Fruit fly (Drosophila melanogaster) whole organism, embryonic: Measurements from ENCODE around the gene CG34427.

ENCODE experiments used
- Atf-2 ChIP-seq: fragments of 200-800 bp; sonication (Bioruptor generic); optimal IDR thresholded peaks from 2 replicates; lab custom pipeline; 2016; ENCODE audit warnings: missing biosample characterization, missing genetic modification characterization
- CG10321 ChIP-seq: fragments of 200-800 bp; sonication (Bioruptor generic); IDR thresholded peaks from 2 replicates; pipeline ENCODE4 v1.3.6; 2022; ENCODE audit warnings: missing biosample characterization, missing genetic modification characterization
- CG11456 ChIP-seq: fragments of 200-800 bp; sonication (Bioruptor generic); IDR thresholded peaks from 3 replicates; pipeline ENCODE4 v1.3.6; 2022; ENCODE audit warnings: missing biosample characterization, missing genetic modification characterization
- CG12155 ChIP-seq: fragments of 200-800 bp; sonication (Bioruptor generic); optimal IDR thresholded peaks from 3 replicates; lab custom pipeline; 2016; ENCODE audit warnings: missing biosample characterization, missing genetic modification characterization
- CG12299 ChIP-seq: fragments of 200-800 bp; sonication (Bioruptor generic); optimal IDR thresholded peaks from 2 replicates; lab custom pipeline; 2018; ENCODE audit warnings: missing biosample characterization, mild to moderate bottlenecking, missing genetic modification characterization
- CG12769 ChIP-seq: fragments of 200-800 bp; sonication (Bioruptor generic); optimal IDR thresholded peaks from 2 replicates; lab custom pipeline; 2019; ENCODE audit warnings: missing biosample characterization, mild to moderate bottlenecking, missing genetic modification characterization, moderate library complexity
- CG14441 ChIP-seq: fragments of 200-800 bp; sonication (Bioruptor generic); IDR thresholded peaks from 2 replicates; pipeline ENCODE4 v1.3.6; 2022; ENCODE audit warnings: missing biosample characterization, missing genetic modification characterization
- CG1603 ChIP-seq: fragments of 200-800 bp; sonication (Bioruptor generic); optimal IDR thresholded peaks from 2 replicates; lab custom pipeline; 2019; ENCODE audit warnings: missing biosample characterization, mild to moderate bottlenecking, missing genetic modification characterization, moderate library complexity
- CG16815 ChIP-seq: fragments of 200-800 bp; sonication (Bioruptor generic); optimal IDR thresholded peaks from 3 replicates; lab custom pipeline; 2017; ENCODE audit warnings: missing biosample characterization, mild to moderate bottlenecking, missing genetic modification characterization
- CG17568 ChIP-seq: fragments of 200-800 bp; sonication (Bioruptor generic); optimal IDR thresholded peaks from 2 replicates; lab custom pipeline; 2018; ENCODE audit warnings: missing biosample characterization, mild to moderate bottlenecking, missing genetic modification characterization, moderate library complexity
- CG18011 ChIP-seq: fragments of 200-800 bp; sonication (Bioruptor generic); optimal IDR thresholded peaks from 2 replicates; lab custom pipeline; 2017; ENCODE audit warnings: missing biosample characterization, missing genetic modification characterization, mild to moderate bottlenecking, moderate library complexity, missing genotype
- CG18262 ChIP-seq: fragments of 200-800 bp; optimal IDR thresholded peaks from 3 replicates; lab custom pipeline; 2019; ENCODE audit warnings: missing biosample characterization, mild to moderate bottlenecking, missing genetic modification characterization, moderate library complexity
- CG18476 ChIP-seq: fragments of 200-800 bp; sonication (Bioruptor generic); optimal IDR thresholded peaks from 2 replicates; lab custom pipeline; 2016; ENCODE audit warnings: missing biosample characterization, mild to moderate bottlenecking, missing genetic modification characterization
- CG18599 ChIP-seq: fragments of 200-800 bp; sonication (Bioruptor generic); optimal IDR thresholded peaks from 3 replicates; lab custom pipeline; 2017; ENCODE audit warnings: missing biosample characterization, missing genetic modification characterization, mild to moderate bottlenecking, moderate library complexity, missing genetic modification reagents
- CG18619 ChIP-seq: fragments of 200-800 bp; sonication (Bioruptor generic); optimal IDR thresholded peaks from 3 replicates; lab custom pipeline; 2017; ENCODE audit warnings: missing biosample characterization, mild to moderate bottlenecking, missing genetic modification characterization
- CG2678 ChIP-seq: fragments of 200-800 bp; sonication (Bioruptor generic); optimal IDR thresholded peaks from 3 replicates; lab custom pipeline; 2019; ENCODE audit warnings: missing biosample characterization, mild to moderate bottlenecking, missing genetic modification characterization, moderate library complexity
- CG30020 ChIP-seq: fragments of 200-800 bp; optimal IDR thresholded peaks from 2 replicates; lab custom pipeline; 2019; ENCODE audit warnings: missing biosample characterization, mild to moderate bottlenecking, missing genetic modification characterization, moderate library complexity
- CG31441 ChIP-seq: fragments of 200-800 bp; sonication (Bioruptor generic); IDR thresholded peaks from 2 replicates; pipeline ENCODE4 v1.3.6; 2022; ENCODE audit warnings: missing biosample characterization, missing genetic modification characterization
- CG32772 ChIP-seq: fragments of 200-800 bp; sonication (Bioruptor generic); IDR thresholded peaks from 2 replicates; pipeline ENCODE4 v1.3.6; 2022; ENCODE audit warnings: missing biosample characterization, missing genetic modification characterization
- CG33557 ChIP-seq: fragments of 200-800 bp; sonication (Bioruptor generic); optimal IDR thresholded peaks from 2 replicates; lab custom pipeline; 2019; ENCODE audit warnings: missing biosample characterization, mild to moderate bottlenecking, missing genetic modification characterization, moderate library complexity
- CG4820 ChIP-seq: fragments of 200-800 bp; sonication (Bioruptor generic); optimal IDR thresholded peaks from 3 replicates; lab custom pipeline; 2016; ENCODE audit warnings: missing biosample characterization, missing genetic modification characterization
- CG5953 ChIP-seq: fragments of 200-800 bp; sonication (Bioruptor generic); IDR thresholded peaks from 2 replicates; pipeline ENCODE4 v1.3.6; 2022; ENCODE audit warnings: missing biosample characterization, missing genetic modification characterization
- CG6854 ChIP-seq: fragments of 200-800 bp; sonication (Bioruptor generic); optimal IDR thresholded peaks from 3 replicates; lab custom pipeline; 2017; ENCODE audit warnings: missing biosample characterization, mild to moderate bottlenecking, missing genetic modification characterization
- CHES-1-like ChIP-seq: fragments of 200-800 bp; sonication (Bioruptor generic); optimal IDR thresholded peaks from 2 replicates; lab custom pipeline; 2016; ENCODE audit warnings: missing biosample characterization, missing genetic modification characterization
- Chrac-16 ChIP-seq: fragments of 200-800 bp; sonication (Bioruptor generic); optimal IDR thresholded peaks from 3 replicates; lab custom pipeline; 2016; ENCODE audit warnings: missing biosample characterization, missing genetic modification characterization
- Dbx ChIP-seq: fragments of 200-800 bp; sonication (Bioruptor generic); IDR thresholded peaks from 3 replicates; pipeline ENCODE4 v1.3.6; 2022; ENCODE audit warnings: missing biosample characterization, missing genetic modification characterization
- Deaf1 ChIP-seq: fragments of 200-800 bp; optimal IDR thresholded peaks from 3 replicates; lab custom pipeline; 2019; ENCODE audit warnings: missing biosample characterization, mild to moderate bottlenecking, missing genetic modification characterization, moderate library complexity
- Fer3 ChIP-seq: fragments of 200-800 bp; sonication (Bioruptor generic); optimal IDR thresholded peaks from 2 replicates; lab custom pipeline; 2018; ENCODE audit warnings: missing biosample characterization, mild to moderate bottlenecking, missing genetic modification characterization, moderate library complexity
- HHEX ChIP-seq: fragments of 200-800 bp; sonication (Bioruptor generic); optimal IDR thresholded peaks from 3 replicates; lab custom pipeline; 2017; ENCODE audit warnings: missing biosample characterization, mild to moderate bottlenecking, missing genetic modification characterization, missing genetic modification reagents
- HLH3B ChIP-seq: fragments of 200-800 bp; sonication (Bioruptor generic); IDR thresholded peaks from 2 replicates; pipeline ENCODE4 v1.3.6; 2022; ENCODE audit warnings: missing biosample characterization, missing genetic modification characterization
- Myb ChIP-seq: fragments of 200-800 bp; sonication (Bioruptor generic); optimal IDR thresholded peaks from 2 replicates; lab custom pipeline; 2016; ENCODE audit warnings: missing biosample characterization, missing genetic modification characterization
- NC2α ChIP-seq: fragments of 200-800 bp; sonication (Bioruptor generic); optimal IDR thresholded peaks from 2 replicates; lab custom pipeline; 2016; ENCODE audit warnings: missing biosample characterization, missing genetic modification characterization
- Nf-YA ChIP-seq: fragments of 200-800 bp; sonication (Bioruptor generic); IDR thresholded peaks from 2 replicates; pipeline ENCODE4 v1.3.6; 2022; ENCODE audit warnings: missing biosample characterization, missing genetic modification characterization
- Oaz ChIP-seq: fragments of 200-800 bp; sonication (Bioruptor generic); IDR thresholded peaks from 2 replicates; pipeline ENCODE4 v1.3.6; 2022; ENCODE audit warnings: missing biosample characterization, missing genetic modification characterization
- PHDP ChIP-seq: fragments of 200-800 bp; sonication (Bioruptor generic); optimal IDR thresholded peaks from 3 replicates; lab custom pipeline; 2018; ENCODE audit warnings: missing biosample characterization, mild to moderate bottlenecking, missing genetic modification characterization, moderate library complexity
- Rfx ChIP-seq: fragments of 200-800 bp; sonication (Bioruptor generic); IDR thresholded peaks from 2 replicates; pipeline ENCODE4 v1.3.6; 2022; ENCODE audit warnings: missing biosample characterization, missing genetic modification characterization
- Usf ChIP-seq: fragments of 200-800 bp; sonication (Bioruptor generic); optimal IDR thresholded peaks from 2 replicates; lab custom pipeline; 2017; ENCODE audit warnings: missing genotype, missing biosample characterization, missing genetic modification characterization
- al ChIP-seq: fragments of 200-800 bp; sonication (Bioruptor generic); IDR thresholded peaks from 2 replicates; pipeline ENCODE4 v1.3.6; 2022; ENCODE audit warnings: missing biosample characterization, missing genetic modification characterization
- bsh ChIP-seq, 2 experiments: fragments of 200-800 bp; sonication (Bioruptor generic); optimal IDR thresholded peaks; 2 replicates each; lab custom pipeline; 2017 to 2018; ENCODE audit warnings: mild to moderate bottlenecking in 2 of 2, missing biosample characterization in 2 of 2, missing genetic modification characterization in 2 of 2, moderate library complexity in 1 of 2
- ems ChIP-seq: fragments of 200-800 bp; sonication (Bioruptor generic); optimal IDR thresholded peaks from 3 replicates; lab custom pipeline; 2016; ENCODE audit warnings: missing biosample characterization, missing genetic modification characterization
- fu2 ChIP-seq: fragments of 200-800 bp; sonication (Bioruptor generic); optimal IDR thresholded peaks from 2 replicates; lab custom pipeline; 2016; ENCODE audit warnings: missing biosample characterization, missing genetic modification characterization
- inv ChIP-seq: fragments of 200-800 bp; sonication (Bioruptor generic); IDR thresholded peaks from 2 replicates; pipeline ENCODE4 v1.3.6; 2022; ENCODE audit warnings: missing biosample characterization, missing genetic modification characterization; ENCODE audit not compliant: partially characterized antibody
- nau ChIP-seq: fragments of 200-800 bp; sonication (Bioruptor generic); optimal IDR thresholded peaks from 3 replicates; lab custom pipeline; 2017; ENCODE audit warnings: missing biosample characterization, mild to moderate bottlenecking, missing genetic modification characterization, missing genetic modification reagents
- nom ChIP-seq: fragments of 200-800 bp; sonication (Bioruptor generic); optimal IDR thresholded peaks from 2 replicates; lab custom pipeline; 2017; ENCODE audit warnings: missing biosample characterization, missing genetic modification characterization, mild to moderate bottlenecking, moderate library complexity, missing genetic modification reagents
- pan ChIP-seq, 4 experiments: fragments of >200 bp in 3 of 4; fragments of 200-800 bp in 1 of 4; sonication (Bioruptor generic) in 1 of 4; optimal IDR thresholded peaks in 3 of 4; IDR thresholded peaks in 1 of 4; 2 replicates each; pipeline versions ENCODE4 v1.3.6 to Lab custom; 2017 to 2022; ENCODE audit warnings: missing biosample characterization in 2 of 4, missing genetic modification characterization in 2 of 4, mixed read lengths in 1 of 4
- slp2 ChIP-seq: fragments of 200-800 bp; sonication (Bioruptor generic); optimal IDR thresholded peaks from 2 replicates; lab custom pipeline; 2016; ENCODE audit warnings: missing biosample characterization, missing genetic modification characterization
- tin ChIP-seq: fragments of 200-800 bp; sonication (Bioruptor generic); optimal IDR thresholded peaks from 3 replicates; lab custom pipeline; 2016; ENCODE audit warnings: missing biosample characterization, missing genetic modification characterization
- tll ChIP-seq, 2 experiments: fragments of 200-800 bp in 1 of 2; fragments of >200 bp in 1 of 2; sonication (Bioruptor generic) in 1 of 2; optimal IDR thresholded peaks; 2 replicates each; lab custom pipeline; 2017 to 2019; ENCODE audit warnings: missing biosample characterization in 2 of 2, missing genetic modification characterization in 2 of 2, mild to moderate bottlenecking in 1 of 2, moderate library complexity in 1 of 2
- toy ChIP-seq: fragments of 200-800 bp; sonication (Bioruptor generic); IDR thresholded peaks from 2 replicates; pipeline ENCODE4 v1.3.6; 2022; ENCODE audit warnings: missing biosample characterization, missing genetic modification characterization
- usp ChIP-seq: fragments of >200 bp; optimal IDR thresholded peaks from 2 replicates; lab custom pipeline; 2017; ENCODE audit warnings: missing biosample characterization, missing genetic modification characterization

The CG34427 gene

dm6 chr3L:8767876-8768275 is 36.7 kb upstream of the CG34427 start (continued):
- TF ChIP-seq usp (no peak), Usf (peak; percentile 27), Rfx (GFP tag; lab: Robert Waterston, UW) (peak; percentile 71), HLH3B (GFP tag; lab: Robert Waterston, UW) (no peak), CG18476 (GFP tag; lab: Kevin White, UChicago) (peak; percentile 24), Chrac-16 (GFP tag; lab: Kevin White, UChicago) (peak; percentile 11), CG1603 (tag; lab: Kevin White, UChicago) (peak; percentile 15), CG33557 (GFP tag; lab: Kevin White, UChicago) (no peak), fu2 (GFP tag; lab: Kevin White, UChicago) (peak; percentile 46), bsh (GFP tag; optimal IDR thresholded peaks at IDR 0.05; lab: Kevin White, UChicago) (peak in 1 of 2 experiments; percentile 41), CG31441 (GFP tag; lab: Robert Waterston, UW) (no peak), inv (no peak), nau (GFP tag; lab: Kevin White, UChicago) (peak; percentile 25), NC2α (GFP tag; lab: Kevin White, UChicago) (no peak), CG11456 (GFP tag; lab: Robert Waterston, UW) (no peak), CG18619 (peak; percentile 52), CG18011 (GFP tag; lab: Kevin White, UChicago) (peak; percentile 12), CG10321 (GFP tag; lab: Robert Waterston, UW) (no peak), tll (GFP tag; optimal IDR thresholded peaks at IDR 0.05; lab: Kevin White, UChicago) (no peak), Myb (peak; percentile 52), Atf-2 (GFP tag; lab: Kevin White, UChicago) (no peak), slp2 (GFP tag; lab: Kevin White, UChicago) (no peak), HHEX (GFP tag; lab: Kevin White, UChicago) (peak; percentile 54), tin (GFP tag; lab: Kevin White, UChicago) (peak; percentile 14), Oaz (no peak), Fer3 (tag; lab: Kevin White, UChicago) (peak; percentile 35), CG12299 (tag; lab: Kevin White, UChicago) (peak; percentile 4), CG30020 (tag; lab: Kevin White, UChicago) (no peak), CG5953 (no peak), toy (GFP tag; lab: Robert Waterston, UW) (no peak), pan (optimal IDR thresholded peaks at IDR 0.05; lab: Kevin White, UChicago) (no peak), pan (GFP tag; optimal IDR thresholded peaks at IDR 0.05 in 1 of 2, IDR thresholded peaks at IDR 0.05 in 1 of 2) (peak in 1 of 2 experiments; percentile 48), CG17568 (no peak), CG6854 (peak; percentile 20), al (GFP tag; lab: Robert Waterston, UW) (peak; percentile 17; the same call in 1 of the 2 replicates), Dbx (peak; percentile 34; the same call in 1 of the 3 replicates), ems (GFP tag; lab: Kevin White, UChicago) (peak; percentile 5), CG12769 (tag; lab: Kevin White, UChicago) (peak; percentile 66), nom (GFP tag; lab: Kevin White, UChicago) (peak; percentile 2), CG16815 (peak; percentile 46), CG14441 (GFP tag; lab: Robert Waterston, UW) (peak; percentile 38; the same call in 1 of the 2 replicates), CG18262 (tag; lab: Kevin White, UChicago) (peak; percentile 18), CG4820 (GFP tag; lab: Kevin White, UChicago) (peak; percentile 17), Nf-YA (GFP tag; lab: Robert Waterston, UW) (no peak), CG12155 (GFP tag; lab: Kevin White, UChicago) (peak; percentile 23), Deaf1 (tag; lab: Kevin White, UChicago) (no peak), CG32772 (GFP tag; lab: Robert Waterston, UW) (no peak), CG2678 (tag; lab: Kevin White, UChicago) (peak; percentile 76), PHDP (tag; lab: Kevin White, UChicago) (peak; percentile 59), CG18599 (GFP tag; lab: Kevin White, UChicago) (peak; percentile 78), CHES-1-like (GFP tag; lab: Kevin White, UChicago) (peak; percentile 60)
